Worm (Caenorhabditis elegans): Measurements from ENCODE around the gene W03G11.4.

DNA sequence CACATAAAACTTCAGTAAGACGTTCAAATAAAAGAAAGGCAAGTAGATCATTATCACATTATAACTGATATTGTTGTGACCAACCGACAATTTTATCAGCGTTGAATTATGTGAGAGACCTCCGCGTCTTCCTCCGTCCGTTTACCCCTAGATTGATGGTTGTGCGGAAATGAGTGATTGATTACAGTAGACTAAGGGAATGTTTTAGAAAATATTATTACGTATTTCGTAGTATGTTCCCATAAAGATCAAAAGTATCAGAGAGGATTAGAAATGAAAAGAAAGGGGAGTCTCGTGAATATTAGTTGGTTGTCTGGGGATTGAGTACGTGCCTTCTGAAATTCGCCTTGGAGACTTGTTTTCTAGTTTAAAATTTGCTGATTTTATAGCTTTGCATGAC, 54.2 kb downstream of the W03G11.4 start:
- TF ChIP-seq unc-42 (tag; optimal IDR thresholded peaks at IDR 0.05), result no peak
- TF ChIP-seq fkh-10 (GFP tag; optimal IDR thresholded peaks at IDR 0.05), result no peak
- TF ChIP-seq pha-4 (tag; optimal IDR thresholded peaks at IDR 0.05), result no peak
- no peak for TF ChIP-seq unc-86 (tag; optimal IDR thresholded peaks at IDR 0.05)
- no peak for TF ChIP-seq ceh-9 (tag; optimal IDR thresholded peaks at IDR 0.05)
- TF ChIP-seq sdc-2 (tag; optimal IDR thresholded peaks at IDR 0.05), result no peak
- TF ChIP-seq ama-1 (optimal IDR thresholded peaks at IDR 0.05), result no peak
- no peak for TF ChIP-seq pqm-1 (tag; optimal IDR thresholded peaks at IDR 0.05)

Measured in whole organism, late embryonic.